Comparison of ENCODE assay signal across 6 worm cellular contexts in the genomic region with DNA sequence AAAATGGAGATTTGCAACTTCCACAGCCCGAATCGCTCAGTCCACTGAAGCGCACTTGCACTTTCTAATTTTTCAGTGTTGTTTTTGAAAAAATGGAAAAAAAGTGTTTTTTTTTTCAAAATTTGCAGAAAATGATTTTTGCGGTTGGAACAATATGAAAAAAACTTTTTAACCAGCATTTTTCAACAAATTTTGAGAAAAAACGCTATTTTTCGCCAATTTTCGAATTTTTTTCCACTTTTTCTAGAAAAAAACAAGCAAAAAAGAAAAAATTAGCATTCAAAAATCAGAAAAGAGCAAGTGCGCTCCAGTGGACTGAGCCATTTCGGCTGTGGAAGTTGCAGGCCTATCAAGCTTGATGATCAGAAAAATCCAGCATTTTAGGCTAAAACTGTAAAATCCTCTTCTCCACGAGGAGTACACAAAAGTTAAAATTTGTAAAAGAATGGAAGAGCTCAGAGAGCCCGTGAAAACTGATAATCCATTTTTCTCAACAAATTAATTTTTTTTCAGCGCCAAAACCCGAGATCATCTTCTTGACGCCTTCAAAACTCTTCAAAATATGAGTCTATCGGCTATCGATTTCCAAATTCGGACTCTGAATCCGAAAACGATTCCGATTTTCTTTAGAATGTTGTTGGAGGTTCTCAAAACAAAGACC.
TF ChIP-seq lines count a peak whose summit lies in the region.

No protein-coding gene starts in this region.

TF ChIP-seq in whole organism, L1 larva, 84 proteins besides CTCF, POLR2A, EP300 and RAD21:
- TF ChIP-seq aly-2 (tag; optimal IDR thresholded peaks at IDR 0.05; lab: Kevin White, UChicago) (peak; percentile 85), grh-1 (GFP tag; IDR thresholded peaks at IDR 0.05; lab: Robert Waterston, UW) (0 out of 2 replicates have a peak, but pooled peaks have one; percentile 21), aha-1 (tag; optimal IDR thresholded peaks at IDR 0.05; lab: Kevin White, UChicago) (no peak), lir-3 (tag; optimal IDR thresholded peaks at IDR 0.05; lab: Kevin White, UChicago; ENCODE audit: poor library complexity) (no peak), efl-1 (optimal IDR thresholded peaks at IDR 0.05; lab: Kevin White, UChicago) (no peak), efl-1 (GFP tag; optimal IDR thresholded peaks at IDR 0.05 in 1 of 2; lab: Kevin White, UChicago) (peak in 1 of 2 experiments; percentile 39)
TF ChIP-seq in whole organism, L1 larva: peak in this region for 3.

TF ChIP-seq in whole organism, L2 larva, 48 proteins besides CTCF, POLR2A, EP300 and RAD21:
- TF ChIP-seq dmd-4 (tag; optimal IDR thresholded peaks at IDR 0.05; lab: Kevin White, UChicago), result no peak
- TF ChIP-seq aly-2 (tag; optimal IDR thresholded peaks at IDR 0.05; lab: Kevin White, UChicago), result peak; percentile 57
- no peak for TF ChIP-seq ztf-11 (tag; optimal IDR thresholded peaks at IDR 0.05; lab: Kevin White, UChicago)
- TF ChIP-seq ceh-82 (tag; optimal IDR thresholded peaks at IDR 0.05; lab: Kevin White, UChicago), result no peak
- TF ChIP-seq ama-1 (optimal IDR thresholded peaks at IDR 0.05; lab: Kevin White, UChicago), result peak; percentile 35
- no peak for TF ChIP-seq unc-55 (GFP tag; optimal IDR thresholded peaks at IDR 0.05; lab: Kevin White, UChicago)

TF ChIP-seq in whole organism, L3 larva, 47 proteins besides CTCF, POLR2A, EP300 and RAD21:
- TF ChIP-seq aly-2 (tag; optimal IDR thresholded peaks at IDR 0.05; lab: Kevin White, UChicago), result peak; percentile 83
- TF ChIP-seq ceh-28 (tag; optimal IDR thresholded peaks at IDR 0.05; lab: Kevin White, UChicago), result no peak

TF ChIP-seq in whole organism, L4 larva, 104 proteins besides CTCF, POLR2A, EP300 and RAD21:
- TF ChIP-seq tra-1 (GFP tag; IDR thresholded peaks at IDR 0.05; lab: Robert Waterston, UW), result no peak
- no peak for TF ChIP-seq nhr-48 (tag; optimal IDR thresholded peaks at IDR 0.05; lab: Kevin White, UChicago)
- TF ChIP-seq ctbp-1 (GFP tag; IDR thresholded peaks at IDR 0.05; lab: Robert Waterston, UW), result 0 out of 2 replicates have a peak, but pooled peaks have one; percentile 13
- no peak for TF ChIP-seq lin-39 (tag; optimal IDR thresholded peaks at IDR 0.05; lab: Kevin White, UChicago)
- no peak for TF ChIP-seq spr-3 (GFP tag; optimal IDR thresholded peaks at IDR 0.05; lab: Kevin White, UChicago)
- TF ChIP-seq arid-1 (GFP tag; conservative IDR thresholded peaks at IDR 0.05; lab: Robert Waterston, UW), result no peak
- TF ChIP-seq F10B5.3 (tag; optimal IDR thresholded peaks at IDR 0.05; lab: Kevin White, UChicago), result no peak
- peak; percentile 6 for TF ChIP-seq aha-1 (tag; lab: Kevin White, UChicago)
- peak in 1 of 2 experiments; percentile 59 for TF ChIP-seq unc-62 (GFP tag; optimal IDR thresholded peaks at IDR 0.05 in 1 of 2; lab: Kevin White, UChicago)
- TF ChIP-seq unc-62 (tag; optimal IDR thresholded peaks at IDR 0.05; lab: Kevin White, UChicago), result no peak
- no peak for TF ChIP-seq mxl-3 (GFP tag; optimal IDR thresholded peaks at IDR 0.05; lab: Kevin White, UChicago)
- TF ChIP-seq dmd-8 (GFP tag; IDR thresholded peaks at IDR 0.05; lab: Robert Waterston, UW), result no peak
- TF ChIP-seq nhr-25 (tag; optimal IDR thresholded peaks at IDR 0.05; lab: Kevin White, UChicago; ENCODE audit: borderline replicate concordance, insufficient read depth), result no peak
- TF ChIP-seq snpc-1.2 (GFP tag; IDR thresholded peaks at IDR 0.05; lab: Robert Waterston, UW), result 0 out of 2 replicates have a peak, but pooled peaks have one; percentile 13
- TF ChIP-seq lin-38 (GFP tag; IDR thresholded peaks at IDR 0.05; lab: Robert Waterston, UW), result peak; percentile 41; the same call in 1 of the 2 replicates
- no peak for TF ChIP-seq nhr-42 (GFP tag; IDR thresholded peaks at IDR 0.05; lab: Robert Waterston, UW)
TF ChIP-seq in whole organism, L4 larva: peak in this region for 5.

TF ChIP-seq in whole organism, early embryonic, 17 proteins besides CTCF, POLR2A, EP300 and RAD21:
- TF ChIP-seq hmg-4 (GFP tag; optimal IDR thresholded peaks at IDR 0.05; lab: Kevin White, UChicago) (no peak), flt-1 (GFP tag; IDR thresholded peaks at IDR 0.05; lab: Robert Waterston, UW) (no peak), tbx-11 (GFP tag; IDR thresholded peaks at IDR 0.05; lab: Robert Waterston, UW) (no peak), aly-1 (tag; optimal IDR thresholded peaks at IDR 0.05; lab: Kevin White, UChicago) (no peak), tra-4 (tag; optimal IDR thresholded peaks at IDR 0.05; lab: Kevin White, UChicago) (no peak), ceh-13 (GFP tag; optimal IDR thresholded peaks at IDR 0.05; lab: Kevin White, UChicago) (no peak), ama-1 (optimal IDR thresholded peaks at IDR 0.05; lab: Kevin White, UChicago) (peak; percentile 43), hnd-1 (tag; optimal IDR thresholded peaks at IDR 0.05; lab: Kevin White, UChicago) (no peak), scrt-1 (GFP tag; IDR thresholded peaks at IDR 0.05; lab: Robert Waterston, UW) (no peak)

TF ChIP-seq in whole organism, young adult, 124 proteins besides CTCF, POLR2A, EP300 and RAD21:
- TF ChIP-seq pbrm-1 (GFP tag; IDR thresholded peaks at IDR 0.05; lab: Robert Waterston, UW), result 0 out of 2 replicates have a peak, but pooled peaks have one; percentile 21
- no peak for TF ChIP-seq nfyb-1 (GFP tag; IDR thresholded peaks at IDR 0.05; lab: Robert Waterston, UW)
- no peak for TF ChIP-seq tlf-1 (GFP tag; optimal IDR thresholded peaks at IDR 0.05; lab: Kevin White, UChicago)
- TF ChIP-seq hsf-1 (GFP tag; IDR thresholded peaks at IDR 0.05; lab: Robert Waterston, UW), result no peak
- TF ChIP-seq ZK185.1 (tag; optimal IDR thresholded peaks at IDR 0.05; lab: Kevin White, UChicago; ENCODE audit: poor library complexity, severe bottlenecking), result no peak
- no peak for TF ChIP-seq lag-1 (GFP tag; IDR thresholded peaks at IDR 0.05; lab: Robert Waterston, UW)
- no peak for TF ChIP-seq ztf-28 (GFP tag; IDR thresholded peaks at IDR 0.05; lab: Robert Waterston, UW)
- no peak for TF ChIP-seq aptf-3 (GFP tag; IDR thresholded peaks at IDR 0.05; lab: Robert Waterston, UW)
- TF ChIP-seq attf-6 (GFP tag; IDR thresholded peaks at IDR 0.05; lab: Robert Waterston, UW), result peak; percentile 69; the same call in 1 of the 2 replicates
- TF ChIP-seq nfya-2 (GFP tag; IDR thresholded peaks at IDR 0.05; lab: Robert Waterston, UW), result no peak
- TF ChIP-seq T07F8.4 (tag; optimal IDR thresholded peaks at IDR 0.05; lab: Kevin White, UChicago), result no peak
- no peak for TF ChIP-seq snpc-1.1 (tag; optimal IDR thresholded peaks at IDR 0.05; lab: Kevin White, UChicago; ENCODE audit: insufficient read depth)
- TF ChIP-seq sea-2 (GFP tag; IDR thresholded peaks at IDR 0.05; lab: Robert Waterston, UW), result no peak
- no peak for TF ChIP-seq D2030.7 (GFP tag; IDR thresholded peaks at IDR 0.05; lab: Robert Waterston, UW)
- no peak for TF ChIP-seq nhr-27 (tag; optimal IDR thresholded peaks at IDR 0.05; lab: Kevin White, UChicago)
- no peak for TF ChIP-seq Y53F4B.3 (GFP tag; IDR thresholded peaks at IDR 0.05; lab: Robert Waterston, UW)
- TF ChIP-seq ztf-22 (GFP tag; optimal IDR thresholded peaks at IDR 0.05; lab: Kevin White, UChicago), result no peak
- TF ChIP-seq atf-7 (tag; optimal IDR thresholded peaks at IDR 0.05; lab: Kevin White, UChicago), result no peak
- TF ChIP-seq snpc-4 (GFP tag; optimal IDR thresholded peaks at IDR 0.05; lab: Kevin White, UChicago), result no peak
- peak in 2 of 4 experiments; percentile 73 to 85 for TF ChIP-seq snpc-4 (tag; optimal IDR thresholded peaks at IDR 0.05; lab: Kevin White, UChicago)
- TF ChIP-seq F37B4.10 (GFP tag; IDR thresholded peaks at IDR 0.05; lab: Robert Waterston, UW), result no peak
- no peak for TF ChIP-seq tbx-9 (tag; optimal IDR thresholded peaks at IDR 0.05; lab: Kevin White, UChicago; ENCODE audit: borderline replicate concordance)
- no peak for TF ChIP-seq madf-8 (GFP tag; conservative IDR thresholded peaks at IDR 0.05; lab: Robert Waterston, UW)
- TF ChIP-seq Y79H2A.3 (GFP tag; conservative IDR thresholded peaks at IDR 0.05; lab: Robert Waterston, UW), result no peak
- TF ChIP-seq nhr-90 (tag; optimal IDR thresholded peaks at IDR 0.05; lab: Kevin White, UChicago), result no peak
- TF ChIP-seq somi-1 (GFP tag; optimal IDR thresholded peaks at IDR 0.05; lab: Kevin White, UChicago), result no peak
- TF ChIP-seq mxl-1 (tag; optimal IDR thresholded peaks at IDR 0.05; lab: Kevin White, UChicago), result peak; percentile 1
- TF ChIP-seq ztf-18 (tag; optimal IDR thresholded peaks at IDR 0.05; lab: Kevin White, UChicago), result no peak
- TF ChIP-seq B0019.2 (GFP tag; conservative IDR thresholded peaks at IDR 0.05; lab: Robert Waterston, UW), result no peak
- TF ChIP-seq ccch-3 (GFP tag; optimal IDR thresholded peaks at IDR 0.05; lab: Kevin White, UChicago), result no peak
